Worm (Caenorhabditis elegans): ENCODE measurements around the gene srw-32.

ce11 chrV:17506289-17506688 is 2.3 kb upstream of the srw-32 start, which contains the start of gene srw-31:
- TF ChIP-seq pha-4 (tag; optimal IDR thresholded peaks at IDR 0.05) (no peak), hmg-20 (GFP tag; IDR thresholded peaks at IDR 0.05) (no peak), mxl-1 (tag; optimal IDR thresholded peaks at IDR 0.05) (no peak), D2030.7 (GFP tag; IDR thresholded peaks at IDR 0.05) (no peak), unc-62 (GFP tag; optimal IDR thresholded peaks at IDR 0.05) (no peak), unc-130 (GFP tag; optimal IDR thresholded peaks at IDR 0.05) (no peak), cebp-1 (GFP tag; IDR thresholded peaks at IDR 0.05) (no peak), cebp-1 (tag; optimal IDR thresholded peaks at IDR 0.05) (no peak), B0019.2 (GFP tag; conservative IDR thresholded peaks at IDR 0.05) (no peak), madf-10 (tag; optimal IDR thresholded peaks at IDR 0.05) (no peak)
